Worm (Caenorhabditis elegans) whole organism, young adult: ENCODE measurements around the gene ugt-53.

Source experiments
- him-1 ChIP-seq: sonication (generic microtip); optimal IDR thresholded peaks from 2 replicates; lab custom pipeline; 2016; ENCODE audit warnings: missing genotype, missing genetic modification reagents, missing genetic modification characterization, missing compliant biosample characterization
- pha-4 ChIP-seq: fragments of 150-350 bp; sonication (generic microtip); optimal IDR thresholded peaks from 2 replicates; lab custom pipeline; 2014; ENCODE audit warnings: missing biosample characterization, missing genetic modification reagents, missing genetic modification characterization
- ztf-6 ChIP-seq: fragments of 200-800 bp; sonication (Bioruptor generic); IDR thresholded peaks from 2 replicates; pipeline ENCODE4 v1.3.6; 2022; ENCODE audit warnings: missing genetic modification reagents, missing genetic modification characterization, missing compliant biosample characterization

- TF ChIP-seq pha-4 (tag; lab: Kevin White, UChicago) (no peak), ztf-6 (GFP tag; lab: Robert Waterston, UW) (no peak), him-1 (tag; lab: Kevin White, UChicago) (no peak)
Observed at ce11 chrV:2870127-2870526, 21.0 kb downstream of the ugt-53 start, which contains the start of gene srh-243.
